Fruit fly (Drosophila melanogaster): ENCODE measurements around the gene CG4935.

The CG4935 gene

dm6 chr2L:16299466-16300311 lies 37.7 kb downstream of the CG4935 start, which contains the start of the genes heix and CG17328 (continued):
- TF ChIP-seq Dll (GFP tag; IDR thresholded peaks at IDR 0.05; ENCODE audit: partially characterized antibody) (peak; percentile 49; the same call in 1 of the 4 replicates), Antp (GFP tag; optimal IDR thresholded peaks at IDR 0.05) (peak; percentile 55), CG3065 (GFP tag; optimal IDR thresholded peaks at IDR 0.05) (peak; percentile 7), chm (GFP tag; IDR thresholded peaks at IDR 0.05) (peak; percentile 28; the same call in 1 of the 2 replicates), schlank (tag; optimal IDR thresholded peaks at IDR 0.05) (peak; percentile 57), Pdp1 (GFP tag; optimal IDR thresholded peaks at IDR 0.05) (peak; percentile 53 to 74), zfh1 (GFP tag; IDR thresholded peaks at IDR 0.05) (peak; percentile 74), ara (GFP tag; IDR thresholded peaks at IDR 0.05) (peak; percentile 48; the same call in 1 of the 2 replicates), CG14860 (GFP tag; IDR thresholded peaks at IDR 0.05; ENCODE audit: partially characterized antibody) (no peak), Elba2 (GFP tag; optimal IDR thresholded peaks at IDR 0.05) (no peak), CG43689 (GFP tag; IDR thresholded peaks at IDR 0.05) (no peak), CG34224 (GFP tag; IDR thresholded peaks at IDR 0.05; ENCODE audit: partially characterized antibody) (0 out of 3 replicates have a peak, but pooled peaks have one; percentile 12), crp (GFP tag; optimal IDR thresholded peaks at IDR 0.05) (peak; percentile 37 to 94), org-1 (GFP tag; optimal IDR thresholded peaks at IDR 0.05) (peak; percentile 20), CG1024 (GFP tag; IDR thresholded peaks at IDR 0.05) (peak; percentile 64; the same call in 1 of the 2 replicates), fd102C (GFP tag; optimal IDR thresholded peaks at IDR 0.05) (no peak), CG4820 (GFP tag; optimal IDR thresholded peaks at IDR 0.05) (peak; percentile 67), CG13775 (GFP tag; optimal IDR thresholded peaks at IDR 0.05) (peak; percentile 79), exex (tag; optimal IDR thresholded peaks at IDR 0.05) (no peak), CG7963 (GFP tag; IDR thresholded peaks at IDR 0.05; ENCODE audit: partially characterized antibody) (no peak), CG4730 (GFP tag; IDR thresholded peaks at IDR 0.05) (peak; percentile 52; the same call in 1 of the 2 replicates), CG2199 (GFP tag; IDR thresholded peaks at IDR 0.05) (peak; percentile 55; the same call in 1 of the 3 replicates), Lim3 (GFP tag; IDR thresholded peaks at IDR 0.05) (no peak), z (GFP tag; IDR thresholded peaks at IDR 0.05) (no peak), CHES-1-like (GFP tag; optimal IDR thresholded peaks at IDR 0.05) (peak; percentile 49), CG4854 (GFP tag; optimal IDR thresholded peaks at IDR 0.05) (peak; percentile 1), CG6272 (GFP tag; IDR thresholded peaks at IDR 0.05) (no peak; the same call in none of the 2 replicates), Nf-YC (tag; optimal IDR thresholded peaks at IDR 0.05) (no peak), psq (GFP tag; optimal IDR thresholded peaks at IDR 0.05) (no peak), CG12155 (GFP tag; optimal IDR thresholded peaks at IDR 0.05) (peak; percentile 58), CG10654 (GFP tag; optimal IDR thresholded peaks at IDR 0.05) (peak; percentile 70), al (GFP tag; IDR thresholded peaks at IDR 0.05) (peak; percentile 69), CG14965 (GFP tag; optimal IDR thresholded peaks at IDR 0.05; ENCODE audit: borderline replicate concordance) (no peak), CG7357 (GFP tag; IDR thresholded peaks at IDR 0.05) (peak; percentile 34; the same call in 1 of the 3 replicates), CG3281 (GFP tag; optimal IDR thresholded peaks at IDR 0.05) (peak; percentile 72), Xbp1 (GFP tag; optimal IDR thresholded peaks at IDR 0.05) (peak; percentile 81), btn (GFP tag; optimal IDR thresholded peaks at IDR 0.05) (no peak), dati (GFP tag; IDR thresholded peaks at IDR 0.05) (no peak), fd96Cb (tag; optimal IDR thresholded peaks at IDR 0.05) (peak; percentile 58), nerfin-2 (GFP tag; IDR thresholded peaks at IDR 0.05; ENCODE audit: partially characterized antibody) (no peak), CG1602 (GFP tag; optimal IDR thresholded peaks at IDR 0.05) (peak; percentile 64), Gug (GFP tag; IDR thresholded peaks at IDR 0.05) (peak; percentile 68; the same call in 2 of the 4 replicates), CG6254 (GFP tag; optimal IDR thresholded peaks at IDR 0.05) (no peak), Ssrp (tag; optimal IDR thresholded peaks at IDR 0.05) (peak; percentile 66), inv (GFP tag; IDR thresholded peaks at IDR 0.05; ENCODE audit: partially characterized antibody) (no peak), slou (GFP tag; optimal IDR thresholded peaks at IDR 0.05) (peak; percentile 75), sd (tag; optimal IDR thresholded peaks at IDR 0.05) (peak; percentile 6), CG15514 (GFP tag; optimal IDR thresholded peaks at IDR 0.05) (peak; percentile 43)
